Worm (Caenorhabditis elegans) whole organism, young adult: ENCODE data around the gene col-166.

Experiments used
- C17E4.6 ChIP-seq: fragments of 200-800 bp; sonication (Bioruptor generic); IDR thresholded peaks from 2 replicates; pipeline ENCODE4 v1.3.6; 2022; ENCODE audit warnings: missing genetic modification reagents, missing genetic modification characterization, missing compliant biosample characterization
- F23B12.7 ChIP-seq: sonication (generic microtip); optimal IDR thresholded peaks from 2 replicates; lab custom pipeline; 2017; ENCODE audit warnings: missing genetic modification characterization, mild to moderate bottlenecking, missing compliant biosample characterization, antibody characterized with exemption, moderate library complexity; ENCODE audit not compliant: insufficient read depth
- F37B4.10 ChIP-seq: fragments of 200-800 bp; sonication (Bioruptor generic); IDR thresholded peaks from 2 replicates; pipeline ENCODE4 v1.3.6; 2022; ENCODE audit warnings: missing genetic modification characterization, missing compliant biosample characterization
- F52B5.7 ChIP-seq: sonication (generic microtip); optimal IDR thresholded peaks from 2 replicates; lab custom pipeline; 2016; ENCODE audit warnings: mild to moderate bottlenecking, missing genetic modification characterization, missing compliant biosample characterization
- F57A8.1 ChIP-seq: fragments of 200-800 bp; sonication (Bioruptor generic); optimal IDR thresholded peaks from 2 replicates; lab custom pipeline; 2018; ENCODE audit warnings: mild to moderate bottlenecking, missing genetic modification characterization, moderate library complexity, missing compliant biosample characterization
- K12H6.12 ChIP-seq: fragments of 200-800 bp; sonication (Bioruptor generic); optimal IDR thresholded peaks from 2 replicates; lab custom pipeline; 2018; ENCODE audit warnings: mild to moderate bottlenecking, missing genetic modification characterization, missing compliant biosample characterization
- T07F8.4 ChIP-seq: sonication (generic microtip); optimal IDR thresholded peaks from 2 replicates; lab custom pipeline; 2016; ENCODE audit warnings: mild to moderate bottlenecking, missing genetic modification characterization, moderate library complexity, missing compliant biosample characterization
- Y53F4B.3 ChIP-seq: fragments of 200-800 bp; sonication (Bioruptor generic); IDR thresholded peaks from 2 replicates; pipeline ENCODE4 v1.3.6; 2022; ENCODE audit warnings: missing genetic modification reagents, missing genetic modification characterization, missing compliant biosample characterization
- Y67H2A.10 ChIP-seq: fragments of 200-800 bp; sonication (Bioruptor generic); conservative IDR thresholded peaks from 2 replicates; pipeline ENCODE4 v1.3.6; 2022; ENCODE audit warnings: missing genetic modification reagents, missing genetic modification characterization, missing compliant biosample characterization
- ZK185.1 ChIP-seq: sonication (generic microtip); optimal IDR thresholded peaks from 2 replicates; lab custom pipeline; 2016; ENCODE audit warnings: mild to moderate bottlenecking, missing genetic modification characterization, missing compliant biosample characterization; ENCODE audit not compliant: poor library complexity, severe bottlenecking
- ccch-3 ChIP-seq: fragments of 200-800 bp; sonication (Bioruptor generic); optimal IDR thresholded peaks from 2 replicates; lab custom pipeline; 2018; ENCODE audit warnings: mild to moderate bottlenecking, missing genetic modification characterization, missing compliant biosample characterization
- cebp-1 ChIP-seq, 2 experiments: fragments of 200-800 bp in 1 of 2; sonication (Bioruptor generic) in 1 of 2; sonication (generic microtip) in 1 of 2; IDR thresholded peaks in 1 of 2; optimal IDR thresholded peaks in 1 of 2; 2 replicates each; pipeline versions ENCODE4 v1.3.6 to Lab custom; 2017 to 2022; ENCODE audit warnings: missing compliant biosample characterization in 2 of 2, missing genetic modification characterization in 2 of 2, mild to moderate bottlenecking in 1 of 2, missing genetic modification reagents in 1 of 2, moderate library complexity in 1 of 2
- ceh-27 ChIP-seq: fragments of 200-800 bp; sonication (Bioruptor generic); optimal IDR thresholded peaks from 2 replicates; lab custom pipeline; 2018; ENCODE audit warnings: mild to moderate bottlenecking, missing genetic modification characterization, moderate library complexity, missing compliant biosample characterization
- ceh-40 ChIP-seq: fragments of 200-800 bp; sonication (Bioruptor generic); IDR thresholded peaks from 2 replicates; pipeline ENCODE4 v1.3.6; 2022; ENCODE audit warnings: missing genetic modification characterization, missing compliant biosample characterization
- ceh-91 ChIP-seq: fragments of 200-800 bp; sonication (Bioruptor generic); IDR thresholded peaks from 2 replicates; pipeline ENCODE4 v1.3.6; 2022; ENCODE audit warnings: missing genetic modification reagents, missing genetic modification characterization, missing compliant biosample characterization
- egrh-3 ChIP-seq: fragments of 200-800 bp; sonication (Bioruptor generic); IDR thresholded peaks from 2 replicates; pipeline ENCODE4 v1.3.6; 2022; ENCODE audit warnings: missing genetic modification reagents, missing genetic modification characterization, missing compliant biosample characterization
- hmg-1.2 ChIP-seq: fragments of 200-800 bp; sonication (Bioruptor generic); IDR thresholded peaks from 2 replicates; pipeline ENCODE4 v1.3.6; 2022; ENCODE audit warnings: missing genetic modification reagents, missing genetic modification characterization, missing compliant biosample characterization
- hmg-20 ChIP-seq: fragments of 200-800 bp; sonication (Bioruptor generic); IDR thresholded peaks from 2 replicates; pipeline ENCODE4 v1.3.6; 2022; ENCODE audit warnings: missing genetic modification reagents, missing genetic modification characterization, missing compliant biosample characterization
- hsf-1 ChIP-seq: fragments of 200-800 bp; sonication (Bioruptor generic); IDR thresholded peaks from 2 replicates; pipeline ENCODE4 v1.3.6; 2022; ENCODE audit warnings: missing genetic modification reagents, missing genetic modification characterization, missing compliant biosample characterization
- lag-1 ChIP-seq: fragments of 200-800 bp; sonication (Bioruptor generic); IDR thresholded peaks from 2 replicates; pipeline ENCODE4 v1.3.6; 2022; ENCODE audit warnings: missing genetic modification reagents, missing genetic modification characterization, missing compliant biosample characterization
- let-526 ChIP-seq: fragments of 200-800 bp; sonication (Bioruptor generic); IDR thresholded peaks from 2 replicates; pipeline ENCODE4 v1.3.6; 2022; ENCODE audit warnings: missing genetic modification reagents, missing genetic modification characterization, missing compliant biosample characterization
- lin-40 ChIP-seq: sonication (generic microtip); optimal IDR thresholded peaks from 2 replicates; lab custom pipeline; 2016; ENCODE audit warnings: missing genetic modification characterization, mild to moderate bottlenecking, missing compliant biosample characterization, missing genotype, missing genetic modification reagents
- lsl-1 ChIP-seq: fragments of 200-800 bp; sonication (Bioruptor generic); optimal IDR thresholded peaks from 2 replicates; lab custom pipeline; 2018; ENCODE audit warnings: mild to moderate bottlenecking, missing genetic modification characterization, moderate library complexity, missing compliant biosample characterization
- madf-6 ChIP-seq: fragments of 200-800 bp; sonication (Bioruptor generic); IDR thresholded peaks from 2 replicates; pipeline ENCODE4 v1.3.6; 2022; ENCODE audit warnings: missing genetic modification reagents, missing genetic modification characterization, missing compliant biosample characterization
- nfya-1 ChIP-seq: sonication (generic microtip); optimal IDR thresholded peaks from 2 replicates; lab custom pipeline; 2017; ENCODE audit warnings: antibody characterized with exemption, missing compliant biosample characterization, missing genetic modification characterization, borderline replicate concordance; ENCODE audit not compliant: insufficient read depth
- nfyb-1 ChIP-seq: fragments of 200-800 bp; sonication (Bioruptor generic); IDR thresholded peaks from 2 replicates; pipeline ENCODE4 v1.3.6; 2022; ENCODE audit warnings: missing genetic modification reagents, missing genetic modification characterization, missing compliant biosample characterization
- nhr-179 ChIP-seq: sonication (generic microtip); optimal IDR thresholded peaks from 2 replicates; lab custom pipeline; 2016; ENCODE audit warnings: mild to moderate bottlenecking, missing genetic modification characterization, missing compliant biosample characterization
- nhr-27 ChIP-seq: fragments of 200-800 bp; sonication (Bioruptor generic); optimal IDR thresholded peaks from 2 replicates; lab custom pipeline; 2018; ENCODE audit warnings: mild to moderate bottlenecking, missing genetic modification characterization, moderate library complexity, missing compliant biosample characterization
- nhr-80 ChIP-seq: sonication (generic microtip); optimal IDR thresholded peaks from 2 replicates; lab custom pipeline; 2016; ENCODE audit warnings: missing genetic modification characterization, missing compliant biosample characterization
- nhr-90 ChIP-seq: sonication (generic microtip); optimal IDR thresholded peaks from 2 replicates; lab custom pipeline; 2016; ENCODE audit warnings: missing genotype, mild to moderate bottlenecking, missing genetic modification characterization, missing compliant biosample characterization
- pbrm-1 ChIP-seq: fragments of 200-800 bp; sonication (Bioruptor generic); IDR thresholded peaks from 2 replicates; pipeline ENCODE4 v1.3.6; 2022; ENCODE audit warnings: missing genetic modification reagents, missing genetic modification characterization, missing compliant biosample characterization
- sea-2 ChIP-seq: fragments of 200-800 bp; sonication (Bioruptor generic); IDR thresholded peaks from 2 replicates; pipeline ENCODE4 v1.3.6; 2022; ENCODE audit warnings: missing genetic modification characterization, missing compliant biosample characterization
- snpc-1.1 ChIP-seq: sonication (generic microtip); optimal IDR thresholded peaks from 2 replicates; lab custom pipeline; 2017; ENCODE audit warnings: missing genetic modification characterization, mild to moderate bottlenecking, missing compliant biosample characterization, antibody characterized with exemption, moderate library complexity, missing genotype, missing genetic modification reagents; ENCODE audit not compliant: insufficient read depth
- tbp1 ChIP-seq: fragments of 200-800 bp; sonication (Bioruptor generic); optimal IDR thresholded peaks from 2 replicates; lab custom pipeline; 2018; ENCODE audit warnings: mild to moderate bottlenecking, missing genetic modification characterization, missing compliant biosample characterization
- tbx-9 ChIP-seq: sonication (generic microtip); optimal IDR thresholded peaks from 2 replicates; lab custom pipeline; 2016; ENCODE audit warnings: borderline replicate concordance, missing genetic modification characterization, inconsistent platforms, missing compliant biosample characterization
- unc-62 ChIP-seq: fragments of 150-350 bp; optimal IDR thresholded peaks from 2 replicates; lab custom pipeline; 2014; ENCODE audit warnings: missing biosample characterization, missing genetic modification reagents, missing genetic modification characterization
- xnd-1 ChIP-seq: sonication (generic microtip); optimal IDR thresholded peaks from 2 replicates; lab custom pipeline; 2016; ENCODE audit warnings: missing genotype, missing genetic modification reagents, missing genetic modification characterization, missing compliant biosample characterization
- zfh-2 ChIP-seq: fragments of 200-800 bp; sonication (Bioruptor generic); conservative IDR thresholded peaks from 2 replicates; pipeline ENCODE4 v1.3.6; 2022; ENCODE audit warnings: missing genetic modification reagents, missing genetic modification characterization, missing compliant biosample characterization
- zim-3 ChIP-seq: sonication (generic microtip); optimal IDR thresholded peaks from 2 replicates; lab custom pipeline; 2017; ENCODE audit warnings: mild to moderate bottlenecking, missing genetic modification characterization, moderate library complexity, missing compliant biosample characterization
- ztf-22 ChIP-seq: fragments of 200-800 bp; sonication (Bioruptor generic); optimal IDR thresholded peaks from 2 replicates; lab custom pipeline; 2018; ENCODE audit warnings: mild to moderate bottlenecking, missing genetic modification characterization, moderate library complexity, missing compliant biosample characterization
- ztf-3 ChIP-seq: fragments of 200-800 bp; sonication (Bioruptor generic); optimal IDR thresholded peaks from 2 replicates; lab custom pipeline; 2018; ENCODE audit warnings: mild to moderate bottlenecking, missing genetic modification characterization, missing compliant biosample characterization

col-166 gene

ce11 chrX:6259081-6259480, 20.7 kb upstream of the col-166 start:
- TF ChIP-seq madf-6 (GFP tag; lab: Robert Waterston, UW), result no peak
- TF ChIP-seq nfyb-1 (GFP tag; lab: Robert Waterston, UW), result no peak
- no peak for TF ChIP-seq lsl-1 (GFP tag; lab: Kevin White, UChicago)
- TF ChIP-seq T07F8.4 (tag; lab: Kevin White, UChicago), result no peak
- no peak for TF ChIP-seq egrh-3 (GFP tag; lab: Robert Waterston, UW)
- TF ChIP-seq F23B12.7, result no peak
- no peak for TF ChIP-seq cebp-1 (GFP tag; IDR thresholded peaks at IDR 0.05; lab: Robert Waterston, UW)
- TF ChIP-seq cebp-1 (tag; optimal IDR thresholded peaks at IDR 0.05; lab: Kevin White, UChicago), result no peak
- TF ChIP-seq ccch-3 (GFP tag; lab: Kevin White, UChicago), result no peak
- no peak for TF ChIP-seq hmg-20 (GFP tag; lab: Robert Waterston, UW)
- TF ChIP-seq ztf-22, result no peak
- TF ChIP-seq F37B4.10 (GFP tag; lab: Robert Waterston, UW), result no peak
- no peak for TF ChIP-seq nhr-27 (tag; lab: Kevin White, UChicago)
- no peak for TF ChIP-seq snpc-1.1 (tag; lab: Kevin White, UChicago)
- TF ChIP-seq tbp1, result no peak
- TF ChIP-seq xnd-1 (tag; lab: Kevin White, UChicago), result no peak
- no peak for TF ChIP-seq ztf-3 (GFP tag; lab: Kevin White, UChicago)
- no peak for TF ChIP-seq nhr-90 (tag; lab: Kevin White, UChicago)
- no peak for TF ChIP-seq hsf-1 (GFP tag; lab: Robert Waterston, UW)
- no peak for TF ChIP-seq sea-2 (GFP tag; lab: Robert Waterston, UW)
- no peak for TF ChIP-seq unc-62 (GFP tag; lab: Kevin White, UChicago)
- TF ChIP-seq, all 124 proteins: peak for 0

ce11 chrX:6263194-6263698, 16.6 kb upstream of the col-166 start, which contains the start of gene W05H9.4:
TSS of gene W05H9.4 (plus strand) at chrX:6263648.
- no peak for TF ChIP-seq egrh-3 (GFP tag; lab: Robert Waterston, UW)
- TF ChIP-seq ceh-40 (GFP tag; lab: Robert Waterston, UW), result no peak
- peak; percentile 18 for TF ChIP-seq K12H6.12 (tag; lab: Kevin White, UChicago)
- peak; percentile 36 for TF ChIP-seq ceh-27 (GFP tag; lab: Kevin White, UChicago)
- TF ChIP-seq nhr-80 (tag; lab: Kevin White, UChicago), result peak; percentile 14
- TF ChIP-seq nhr-179 (tag; lab: Kevin White, UChicago), result no peak
- 0 out of 2 replicates have a peak, but pooled peaks have one; percentile 24 for TF ChIP-seq C17E4.6
- TF ChIP-seq F57A8.1 (GFP tag; lab: Kevin White, UChicago), result no peak
- no peak for TF ChIP-seq F52B5.7
- TF ChIP-seq ceh-91 (GFP tag; lab: Robert Waterston, UW), result no peak
- peak; percentile 73; the same call in 1 of the 2 replicates for TF ChIP-seq zfh-2 (GFP tag; lab: Robert Waterston, UW)
- TF ChIP-seq lin-40, result peak; percentile 20
- no peak for TF ChIP-seq lag-1 (GFP tag; lab: Robert Waterston, UW)
- 0 out of 2 replicates have a peak, but pooled peaks have one; percentile 19 for TF ChIP-seq pbrm-1 (GFP tag; lab: Robert Waterston, UW)
- TF ChIP-seq zim-3 (tag; lab: Kevin White, UChicago), result no peak
- no peak for TF ChIP-seq hsf-1 (GFP tag; lab: Robert Waterston, UW)
- TF ChIP-seq hmg-1.2 (GFP tag; lab: Robert Waterston, UW), result peak; percentile 70
- TF ChIP-seq ZK185.1, result peak; percentile 19
- TF ChIP-seq Y53F4B.3, result no peak
- no peak for TF ChIP-seq nfya-1 (tag; lab: Kevin White, UChicago)
- no peak for TF ChIP-seq nfyb-1 (GFP tag; lab: Robert Waterston, UW)
- TF ChIP-seq xnd-1 (tag; lab: Kevin White, UChicago), result no peak
- TF ChIP-seq tbx-9 (tag; lab: Kevin White, UChicago), result no peak
- TF ChIP-seq let-526 (GFP tag; lab: Robert Waterston, UW), result no peak
- TF ChIP-seq Y67H2A.10 (GFP tag; lab: Robert Waterston, UW), result no peak
